Fruit fly (Drosophila melanogaster) whole organism, pupa: ENCODE measurements around the gene MED15.

Experiments used
- CG10348 ChIP-seq: fragments of 200-800 bp; sonication (Bioruptor generic); IDR thresholded peaks from 2 replicates; pipeline ENCODE4 v1.3.6; 2022; ENCODE audit warnings: missing biosample characterization, missing genetic modification characterization
- CG12605 ChIP-seq: fragments of 200-800 bp; sonication (Bioruptor generic); IDR thresholded peaks from 2 replicates; pipeline ENCODE4 v1.3.6; 2022; ENCODE audit warnings: missing biosample characterization, missing genetic modification characterization
- CG13204 ChIP-seq: fragments of 200-800 bp; sonication (Bioruptor generic); optimal IDR thresholded peaks from 2 replicates; lab custom pipeline; 2018; ENCODE audit warnings: missing biosample characterization, mild to moderate bottlenecking, missing genetic modification characterization, moderate library complexity
- CG14655 ChIP-seq: fragments of 200-800 bp; sonication (Bioruptor generic); optimal IDR thresholded peaks from 3 replicates; lab custom pipeline; 2017; ENCODE audit warnings: mild to moderate bottlenecking, missing biosample characterization, missing genetic modification reagents, missing genetic modification characterization
- CG15710 ChIP-seq: fragments of 200-800 bp; sonication (Bioruptor generic); optimal IDR thresholded peaks from 2 replicates; lab custom pipeline; 2018; ENCODE audit warnings: missing biosample characterization, mild to moderate bottlenecking, missing genetic modification characterization, moderate library complexity
- CG17806 ChIP-seq: fragments of 200-800 bp; sonication (Bioruptor generic); optimal IDR thresholded peaks from 2 replicates; lab custom pipeline; 2018; ENCODE audit warnings: missing biosample characterization, mild to moderate bottlenecking, missing genetic modification characterization, moderate library complexity
- CG32121 ChIP-seq: fragments of 200-800 bp; sonication (Bioruptor generic); IDR thresholded peaks from 2 replicates; pipeline ENCODE4 v1.3.6; 2022; ENCODE audit warnings: missing biosample characterization, missing genetic modification characterization
- CG34367 ChIP-seq: fragments of 200-800 bp; sonication (Bioruptor generic); optimal IDR thresholded peaks from 2 replicates; lab custom pipeline; 2018; ENCODE audit warnings: missing biosample characterization, mild to moderate bottlenecking, missing genetic modification characterization
- CG4496 ChIP-seq: fragments of 200-800 bp; sonication (Bioruptor generic); IDR thresholded peaks from 3 replicates; pipeline ENCODE4 v1.3.6; 2022; ENCODE audit warnings: missing biosample characterization, missing genetic modification characterization
- CG8159 ChIP-seq: fragments of 200-800 bp; sonication (Bioruptor generic); optimal IDR thresholded peaks from 3 replicates; lab custom pipeline; 2018; ENCODE audit warnings: missing biosample characterization, mild to moderate bottlenecking, missing genetic modification characterization, moderate library complexity
- CG8301 ChIP-seq: fragments of 200-800 bp; sonication (Bioruptor generic); optimal IDR thresholded peaks from 2 replicates; lab custom pipeline; 2018; ENCODE audit warnings: missing biosample characterization, mild to moderate bottlenecking, missing genetic modification characterization
- CG9948 ChIP-seq: fragments of 200-800 bp; sonication (Bioruptor generic); optimal IDR thresholded peaks from 2 replicates; lab custom pipeline; 2018; ENCODE audit warnings: missing biosample characterization, mild to moderate bottlenecking, missing genetic modification characterization, moderate library complexity
- D1 ChIP-seq: fragments of 200-800 bp; sonication (Bioruptor generic); optimal IDR thresholded peaks from 2 replicates; lab custom pipeline; 2018; ENCODE audit warnings: missing biosample characterization, mild to moderate bottlenecking, missing genetic modification characterization, moderate library complexity
- EcR ChIP-seq: fragments of 200-800 bp; sonication (Bioruptor generic); optimal IDR thresholded peaks from 3 replicates; lab custom pipeline; 2019; ENCODE audit warnings: missing biosample characterization, missing genetic modification characterization, mild to moderate bottlenecking, moderate library complexity, missing genetic modification reagents
- Ets98B ChIP-seq: fragments of 200-800 bp; sonication (Bioruptor generic); IDR thresholded peaks from 2 replicates; pipeline ENCODE4 v1.3.6; 2022; ENCODE audit warnings: missing biosample characterization, missing genetic modification characterization
- Pif1A ChIP-seq: fragments of 200-800 bp; sonication (Bioruptor generic); optimal IDR thresholded peaks from 3 replicates; lab custom pipeline; 2016; ENCODE audit warnings: missing biosample characterization, missing genetic modification characterization
- Pif1B ChIP-seq: fragments of 200-800 bp; sonication (Bioruptor generic); optimal IDR thresholded peaks from 3 replicates; lab custom pipeline; 2016; ENCODE audit warnings: missing biosample characterization, missing genetic modification characterization
- Snoo ChIP-seq: fragments of 200-800 bp; sonication (Bioruptor generic); optimal IDR thresholded peaks from 3 replicates; lab custom pipeline; 2017; ENCODE audit warnings: missing biosample characterization, mild to moderate bottlenecking, missing genetic modification characterization, inconsistent platforms
- fd96Ca ChIP-seq: fragments of 200-800 bp; sonication (Bioruptor generic); IDR thresholded peaks from 3 replicates; pipeline ENCODE4 v1.3.6; 2022; ENCODE audit warnings: missing biosample characterization, missing genetic modification characterization
- gl ChIP-seq: fragments of 200-800 bp; sonication (Bioruptor generic); optimal IDR thresholded peaks from 2 replicates; lab custom pipeline; 2018; ENCODE audit warnings: missing biosample characterization, mild to moderate bottlenecking, missing genetic modification characterization
- rn ChIP-seq: fragments of 200-800 bp; sonication (Bioruptor generic); IDR thresholded peaks from 2 replicates; pipeline ENCODE4 v1.3.6; 2022; ENCODE audit warnings: missing biosample characterization, missing genetic modification characterization

MED15 gene

dm6 chr2L:518979-519891 is 46.4 kb downstream of the MED15 start:
- TF ChIP-seq fd96Ca (no peak), CG14655 (GFP tag; lab: Kevin White, UChicago) (no peak), CG8159 (tag; lab: Kevin White, UChicago) (peak; percentile 15), CG13204 (GFP tag; lab: Kevin White, UChicago) (peak; percentile 34), EcR (GFP tag; lab: Kevin White, UChicago) (peak; percentile 24), CG4496 (GFP tag; lab: Robert Waterston, UW) (no peak), CG8301 (tag; lab: Kevin White, UChicago) (no peak), CG17806 (tag; lab: Kevin White, UChicago) (no peak), CG32121 (GFP tag; lab: Robert Waterston, UW) (no peak), CG9948 (no peak), gl (tag; lab: Kevin White, UChicago) (no peak), Pif1A (no peak), Snoo (tag; lab: Kevin White, UChicago) (no peak), CG34367 (tag; lab: Kevin White, UChicago) (no peak), Pif1B (GFP tag; lab: Kevin White, UChicago) (no peak), Ets98B (GFP tag; lab: Robert Waterston, UW) (no peak), rn (no peak), CG12605 (GFP tag; lab: Robert Waterston, UW) (no peak), CG10348 (GFP tag; lab: Robert Waterston, UW) (no peak), D1 (tag; lab: Kevin White, UChicago) (no peak)
- TF ChIP-seq, all 21 proteins: peak for 3

- TF ChIP-seq Pif1A (peak; percentile 68), gl (tag; lab: Kevin White, UChicago) (no peak), CG14655 (GFP tag; lab: Kevin White, UChicago) (no peak), CG15710 (peak; percentile 49), CG8301 (tag; lab: Kevin White, UChicago) (no peak), EcR (GFP tag; lab: Kevin White, UChicago) (no peak), fd96Ca (no peak), CG4496 (GFP tag; lab: Robert Waterston, UW) (no peak), rn (no peak), CG13204 (GFP tag; lab: Kevin White, UChicago) (no peak), Snoo (tag; lab: Kevin White, UChicago) (peak; percentile 65), CG17806 (tag; lab: Kevin White, UChicago) (peak; percentile 25), CG32121 (GFP tag; lab: Robert Waterston, UW) (no peak; the same call in 1 of the 2 replicates), CG34367 (tag; lab: Kevin White, UChicago) (peak; percentile 31), D1 (tag; lab: Kevin White, UChicago) (no peak), CG12605 (GFP tag; lab: Robert Waterston, UW) (no peak), Ets98B (GFP tag; lab: Robert Waterston, UW) (no peak), Pif1B (GFP tag; lab: Kevin White, UChicago) (peak; percentile 64), CG9948 (peak; percentile 33), CG8159 (tag; lab: Kevin White, UChicago) (peak; percentile 40), CG10348 (GFP tag; lab: Robert Waterston, UW) (no peak)
Observed at dm6 chr2L:520331-521000, 47.7 kb downstream of the MED15 start.

- no peak for TF ChIP-seq CG12605 (GFP tag; lab: Robert Waterston, UW)
- no peak for TF ChIP-seq CG10348 (GFP tag; lab: Robert Waterston, UW)
- no peak for TF ChIP-seq CG15710
- no peak for TF ChIP-seq CG34367 (tag; lab: Kevin White, UChicago)
- TF ChIP-seq CG8159 (tag; lab: Kevin White, UChicago) = no peak
- no peak for TF ChIP-seq CG17806 (tag; lab: Kevin White, UChicago)
- no peak for TF ChIP-seq Ets98B (GFP tag; lab: Robert Waterston, UW)
- no peak for TF ChIP-seq gl (tag; lab: Kevin White, UChicago)
- TF ChIP-seq, all 21 proteins: peak for 0
Observed at dm6 chr2L:521001-521827, 48.4 kb downstream of the MED15 start.

dm6 chr2L:521940-522632 is 49.3 kb downstream of the MED15 start:
- TF ChIP-seq CG13204 (GFP tag; lab: Kevin White, UChicago) (no peak), Snoo (tag; lab: Kevin White, UChicago) (no peak), CG12605 (GFP tag; lab: Robert Waterston, UW) (no peak), Ets98B (GFP tag; lab: Robert Waterston, UW) (peak; percentile 26), CG34367 (tag; lab: Kevin White, UChicago) (no peak), Pif1A (no peak), CG17806 (tag; lab: Kevin White, UChicago) (peak; percentile 31), CG8159 (tag; lab: Kevin White, UChicago) (peak; percentile 2), rn (no peak), CG4496 (GFP tag; lab: Robert Waterston, UW) (peak; percentile 70), CG32121 (GFP tag; lab: Robert Waterston, UW) (0 out of 2 replicates have a peak, but pooled peaks have one; percentile 32), Pif1B (GFP tag; lab: Kevin White, UChicago) (no peak), CG8301 (tag; lab: Kevin White, UChicago) (peak; percentile 33), fd96Ca (peak; percentile 47; the same call in 1 of the 3 replicates), gl (tag; lab: Kevin White, UChicago) (no peak), D1 (tag; lab: Kevin White, UChicago) (no peak), EcR (GFP tag; lab: Kevin White, UChicago) (no peak), CG9948 (peak; percentile 26), CG14655 (GFP tag; lab: Kevin White, UChicago) (peak; percentile 33), CG15710 (no peak), CG10348 (GFP tag; lab: Robert Waterston, UW) (no peak)
